Fruit fly (Drosophila melanogaster): ENCODE data around the gene orb2.
A peak's percentile ranks its signal among the peaks of the same experiment; 100 is the strongest.

The orb2 gene

DNA sequence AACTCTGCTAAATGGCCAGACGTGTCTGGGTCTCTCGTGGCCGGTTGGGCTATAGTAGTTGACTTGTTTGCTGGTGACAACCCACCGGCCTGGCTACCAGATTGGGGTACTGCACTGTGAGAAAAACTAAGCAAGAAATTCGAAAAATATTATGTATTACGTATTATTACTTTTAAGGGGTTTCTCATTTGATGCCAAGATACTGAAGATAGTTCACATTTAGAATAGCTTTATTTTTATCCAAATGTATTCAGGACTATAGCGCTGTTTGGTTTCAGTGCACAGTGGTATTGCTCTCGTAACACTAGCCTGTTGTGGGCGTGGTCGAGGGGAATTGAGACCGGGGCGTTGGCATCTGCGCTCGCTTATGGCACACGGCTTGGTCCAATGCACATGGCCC lies 33.6 kb downstream of the orb2 start (continued):
- TF ChIP-seq kah (GFP tag; optimal IDR thresholded peaks at IDR 0.05) (peak; percentile 52), abd-A (tag; optimal IDR thresholded peaks at IDR 0.05) (no peak), CG16813 (GFP tag; IDR thresholded peaks at IDR 0.05; ENCODE audit: partially characterized antibody) (no peak), Atf6 (GFP tag; IDR thresholded peaks at IDR 0.05) (peak; percentile 59), schlank (tag; optimal IDR thresholded peaks at IDR 0.05) (no peak), ind (GFP tag; optimal IDR thresholded peaks at IDR 0.05) (peak; percentile 69), pros (GFP tag; optimal IDR thresholded peaks at IDR 0.05) (no peak), CG14441 (GFP tag; IDR thresholded peaks at IDR 0.05) (peak; percentile 71), CG9437 (GFP tag; optimal IDR thresholded peaks at IDR 0.05) (peak; percentile 17), cad (GFP tag; optimal IDR thresholded peaks at IDR 0.05) (no peak), ash1 (GFP tag; optimal IDR thresholded peaks at IDR 0.05) (no peak), z (GFP tag; IDR thresholded peaks at IDR 0.05) (no peak), lilli (GFP tag; optimal IDR thresholded peaks at IDR 0.05) (peak; percentile 64), p53 (GFP tag; optimal IDR thresholded peaks at IDR 0.05) (no peak), CG4730 (GFP tag; IDR thresholded peaks at IDR 0.05) (peak; percentile 55; the same call in 1 of the 2 replicates), en (GFP tag; optimal IDR thresholded peaks at IDR 0.05) (no peak), ab (GFP tag; optimal IDR thresholded peaks at IDR 0.05) (no peak), dati (GFP tag; IDR thresholded peaks at IDR 0.05) (no peak; the same call in 1 of the 2 replicates), CG5180 (GFP tag; optimal IDR thresholded peaks at IDR 0.05) (peak; percentile 58), D (optimal IDR thresholded peaks at IDR 0.05) (no peak), D (GFP tag; optimal IDR thresholded peaks at IDR 0.05) (peak; percentile 29), CG6654 (GFP tag; optimal IDR thresholded peaks at IDR 0.05) (peak; percentile 26), Abd-B (GFP tag; optimal IDR thresholded peaks at IDR 0.05) (no peak), ham (GFP tag; IDR thresholded peaks at IDR 0.05) (no peak), CG13287 (GFP tag; IDR thresholded peaks at IDR 0.05; ENCODE audit: partially characterized antibody) (no peak), CG12744 (GFP tag; optimal IDR thresholded peaks at IDR 0.05) (peak; percentile 46), Lhr (GFP tag; optimal IDR thresholded peaks at IDR 0.05) (no peak), Bdp1 (GFP tag; optimal IDR thresholded peaks at IDR 0.05) (peak; percentile 30), bab2 (GFP tag; optimal IDR thresholded peaks at IDR 0.05) (no peak), CG4854 (GFP tag; optimal IDR thresholded peaks at IDR 0.05) (peak; percentile 36), crp (GFP tag; optimal IDR thresholded peaks at IDR 0.05) (no peak), crol (GFP tag; IDR thresholded peaks at IDR 0.05) (no peak), zfh1 (GFP tag; IDR thresholded peaks at IDR 0.05) (peak; percentile 73; the same call in 2 of the 3 replicates), CG16863 (GFP tag; optimal IDR thresholded peaks at IDR 0.05) (peak; percentile 64), klu (GFP tag; IDR thresholded peaks at IDR 0.05) (peak; percentile 54; the same call in 1 of the 2 replicates), al (GFP tag; IDR thresholded peaks at IDR 0.05) (peak; percentile 64), pnt (GFP tag; optimal IDR thresholded peaks at IDR 0.05) (peak; percentile 18), lab (GFP tag; optimal IDR thresholded peaks at IDR 0.05) (peak; percentile 80), cas (GFP tag; IDR thresholded peaks at IDR 0.05) (no peak), CG17802 (tag; optimal IDR thresholded peaks at IDR 0.05) (no peak), zfh2 (GFP tag; optimal IDR thresholded peaks at IDR 0.05) (peak; percentile 38), CG15514 (GFP tag; optimal IDR thresholded peaks at IDR 0.05) (peak; percentile 57), Bteb2 (GFP tag; optimal IDR thresholded peaks at IDR 0.05) (peak; percentile 39), gfzf (GFP tag; optimal IDR thresholded peaks at IDR 0.05) (no peak), btn (GFP tag; optimal IDR thresholded peaks at IDR 0.05) (peak; percentile 38), CG1233 (GFP tag; optimal IDR thresholded peaks at IDR 0.05) (no peak), zen2 (GFP tag; IDR thresholded peaks at IDR 0.05; ENCODE audit: partially characterized antibody) (no peak), CG17912 (GFP tag; optimal IDR thresholded peaks at IDR 0.05) (no peak), CG18764 (GFP tag; optimal IDR thresholded peaks at IDR 0.05) (no peak), CG1647 (GFP tag; optimal IDR thresholded peaks at IDR 0.05) (peak; percentile 12), kni (GFP tag; optimal IDR thresholded peaks at IDR 0.05) (no peak)

Data from whole organism, embryonic.